Fruit fly (Drosophila melanogaster): ENCODE data around the gene CG31862.

DNA sequence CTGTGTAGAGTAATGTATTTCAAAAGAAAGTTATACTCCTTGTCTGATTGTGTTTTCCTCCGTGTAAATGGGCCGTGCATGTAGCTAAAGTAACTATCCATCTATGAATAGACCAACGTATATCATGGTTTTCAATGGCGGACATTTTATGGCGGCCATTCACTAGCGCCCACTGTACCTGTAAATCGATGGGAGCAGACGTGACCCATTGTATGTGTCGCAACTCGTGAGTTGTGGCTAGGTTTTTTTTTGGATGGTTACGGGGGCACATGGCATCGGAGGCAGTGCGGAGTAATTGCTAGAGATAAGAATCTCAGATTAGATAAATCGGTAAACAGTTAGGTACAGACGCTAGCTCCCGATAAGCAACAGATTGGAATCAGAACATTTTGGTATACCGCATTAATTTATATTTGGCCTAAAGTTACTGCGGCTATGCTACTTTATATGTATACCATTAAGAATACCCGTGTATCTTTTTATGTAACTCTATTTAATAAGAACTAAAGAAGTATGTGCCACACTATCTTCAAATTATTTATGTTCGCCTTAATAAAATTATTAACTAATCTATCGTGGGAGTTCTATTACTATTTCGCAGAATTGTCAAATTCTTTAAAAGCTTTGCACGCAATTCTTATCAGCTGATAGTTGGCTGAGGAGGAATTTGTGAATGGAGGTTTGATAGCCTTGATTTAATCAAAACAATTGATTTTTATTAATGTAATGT is 7.7 kb downstream of the CG31862 start:
- TF ChIP-seq Ravus (GFP tag; IDR thresholded peaks at IDR 0.05) (no peak), Fer2 (tag; optimal IDR thresholded peaks at IDR 0.05) (no peak), Stat92E (GFP tag; optimal IDR thresholded peaks at IDR 0.05) (no peak)
